Fruit fly (Drosophila melanogaster): ENCODE results near the gene CG3430.

CG3430 gene

dm6 chr2L:6966309-6966708 is 9.5 kb downstream of the CG3430 start (continued):
- TF ChIP-seq fd96Cb (tag; optimal IDR thresholded peaks at IDR 0.05) = no peak
- TF ChIP-seq CG12659 (GFP tag; optimal IDR thresholded peaks at IDR 0.05) = no peak
- TF ChIP-seq lmd (GFP tag; IDR thresholded peaks at IDR 0.05) = no peak
- no peak for TF ChIP-seq pita (GFP tag; optimal IDR thresholded peaks at IDR 0.05)
- peak; percentile 20 for TF ChIP-seq CG8924 (tag; optimal IDR thresholded peaks at IDR 0.05)
- no peak for TF ChIP-seq tx (GFP tag; optimal IDR thresholded peaks at IDR 0.05)
- peak; percentile 63 for TF ChIP-seq CG13894 (tag; optimal IDR thresholded peaks at IDR 0.05)
- peak; percentile 29; the same call in 1 of the 2 replicates for TF ChIP-seq rib (GFP tag; IDR thresholded peaks at IDR 0.05)
- no peak for TF ChIP-seq schlank (tag; optimal IDR thresholded peaks at IDR 0.05)
- no peak for TF ChIP-seq Taf1 (GFP tag; IDR thresholded peaks at IDR 0.05)
- TF ChIP-seq H2.0 (GFP tag; IDR thresholded peaks at IDR 0.05) = no peak
- TF ChIP-seq CG10321 (GFP tag; IDR thresholded peaks at IDR 0.05) = no peak
- peak; percentile 84 for TF ChIP-seq cg (GFP tag; optimal IDR thresholded peaks at IDR 0.05)
- TF ChIP-seq CG2199 (GFP tag; IDR thresholded peaks at IDR 0.05) = 0 out of 3 replicates have a peak, but pooled peaks have one; percentile 54
- no peak for TF ChIP-seq CG10267 (tag; optimal IDR thresholded peaks at IDR 0.05)
- peak; percentile 40; the same call in 1 of the 2 replicates for TF ChIP-seq chm (GFP tag; IDR thresholded peaks at IDR 0.05)
- peak; percentile 20; the same call in 1 of the 3 replicates for TF ChIP-seq row (GFP tag; IDR thresholded peaks at IDR 0.05)
- no peak for TF ChIP-seq jigr1 (GFP tag; IDR thresholded peaks at IDR 0.05)
- no peak for TF ChIP-seq CG10543 (GFP tag; optimal IDR thresholded peaks at IDR 0.05)
- TF ChIP-seq CG3847 (GFP tag; IDR thresholded peaks at IDR 0.05) = no peak
- TF ChIP-seq CG11695 (GFP tag; IDR thresholded peaks at IDR 0.05) = no peak
- TF ChIP-seq ci (GFP tag; IDR thresholded peaks at IDR 0.05) = no peak
- TF ChIP-seq CG13296 (GFP tag; optimal IDR thresholded peaks at IDR 0.05) = peak; percentile 9
- TF ChIP-seq sd (tag; optimal IDR thresholded peaks at IDR 0.05) = no peak
- TF ChIP-seq CG30020 (tag; optimal IDR thresholded peaks at IDR 0.05) = peak; percentile 51
- peak; percentile 71 for TF ChIP-seq CG15479 (GFP tag; optimal IDR thresholded peaks at IDR 0.05)
- no peak for TF ChIP-seq D (optimal IDR thresholded peaks at IDR 0.05)
- TF ChIP-seq D (GFP tag; optimal IDR thresholded peaks at IDR 0.05) = no peak
- peak; percentile 95 for TF ChIP-seq CG32767 (GFP tag; IDR thresholded peaks at IDR 0.05)
- peak; percentile 9 for TF ChIP-seq Nf-YC (tag; optimal IDR thresholded peaks at IDR 0.05)
- peak; percentile 55 for TF ChIP-seq nom (GFP tag; optimal IDR thresholded peaks at IDR 0.05)
- peak; percentile 56; the same call in 2 of the 3 replicates for TF ChIP-seq CG34422 (GFP tag; IDR thresholded peaks at IDR 0.05)
- no peak for TF ChIP-seq CG7786 (GFP tag; optimal IDR thresholded peaks at IDR 0.05)
- TF ChIP-seq CG12071 (GFP tag; optimal IDR thresholded peaks at IDR 0.05) = no peak

- TF ChIP-seq sc (optimal IDR thresholded peaks at IDR 0.05) = no peak
- TF ChIP-seq sc (GFP tag; optimal IDR thresholded peaks at IDR 0.05) = no peak
- no peak for TF ChIP-seq CG1792 (GFP tag; optimal IDR thresholded peaks at IDR 0.05)
- no peak for TF ChIP-seq Tbp (GFP tag; optimal IDR thresholded peaks at IDR 0.05)
- no peak for TF ChIP-seq ftz-f1 (GFP tag; optimal IDR thresholded peaks at IDR 0.05)
- no peak for TF ChIP-seq MTF-1 (GFP tag; optimal IDR thresholded peaks at IDR 0.05; ENCODE audit: borderline replicate concordance)
- TF ChIP-seq org-1 (GFP tag; optimal IDR thresholded peaks at IDR 0.05) = no peak
- TF ChIP-seq bbx (GFP tag; IDR thresholded peaks at IDR 0.05; ENCODE audit: partially characterized antibody) = peak; percentile 100
- peak; percentile 96 for TF ChIP-seq Scr (GFP tag; IDR thresholded peaks at IDR 0.05; ENCODE audit: partially characterized antibody)
- TF ChIP-seq klu (GFP tag; IDR thresholded peaks at IDR 0.05) = no peak
- no peak for TF ChIP-seq Max (GFP tag; optimal IDR thresholded peaks at IDR 0.05)
- no peak for TF ChIP-seq Vsx1 (GFP tag; optimal IDR thresholded peaks at IDR 0.05)
- TF ChIP-seq CG3726 (GFP tag; IDR thresholded peaks at IDR 0.05) = no peak
- peak; percentile 85 for TF ChIP-seq sna (GFP tag; IDR thresholded peaks at IDR 0.05; ENCODE audit: partially characterized antibody)
- TF ChIP-seq exex (tag; optimal IDR thresholded peaks at IDR 0.05) = no peak
- TF ChIP-seq CG1602 (GFP tag; optimal IDR thresholded peaks at IDR 0.05) = no peak
- peak; percentile 13 for TF ChIP-seq Sox100B (GFP tag; optimal IDR thresholded peaks at IDR 0.05)
- peak; percentile 13 for TF ChIP-seq Sin3A (optimal IDR thresholded peaks at IDR 0.05)
- TF ChIP-seq Atf3 (GFP tag; optimal IDR thresholded peaks at IDR 0.05) = no peak
Measured at dm6 chr2L:6967422-6968012, 10.7 kb downstream of the CG3430 start, which contains the start of gene Sumo. Gene Sumo (minus strand): TSS chr2L:6967644.

Data from whole organism, embryonic.